Worm (Caenorhabditis elegans) whole organism, late embryonic: ENCODE measurements around the gene clc-27.

ENCODE experiments used
- ama-1 ChIP-seq: fragments of 150-350 bp; optimal IDR thresholded peaks from 2 replicates; lab custom pipeline; 2014
- ceh-24 ChIP-seq: sonication (generic microtip); optimal IDR thresholded peaks from 2 replicates; lab custom pipeline; 2016; ENCODE audit warnings: mild to moderate bottlenecking, missing genetic modification characterization, missing compliant biosample characterization
- ceh-48 ChIP-seq: sonication (generic microtip); optimal IDR thresholded peaks from 2 replicates; lab custom pipeline; 2016; ENCODE audit warnings: missing genetic modification characterization, inconsistent platforms, missing compliant biosample characterization
- dve-1 ChIP-seq: sonication (generic microtip); optimal IDR thresholded peaks from 2 replicates; lab custom pipeline; 2017; ENCODE audit warnings: antibody characterized with exemption, mild to moderate bottlenecking, missing genetic modification characterization, missing compliant biosample characterization
- hlh-30 ChIP-seq: sonication (generic microtip); optimal IDR thresholded peaks from 2 replicates; lab custom pipeline; 2017; ENCODE audit warnings: antibody characterized with exemption, missing genetic modification characterization, missing compliant biosample characterization; ENCODE audit not compliant: insufficient read depth
- lin-11 ChIP-seq: fragments of 200-800 bp; sonication (Bioruptor generic); optimal IDR thresholded peaks from 2 replicates; lab custom pipeline; 2018; ENCODE audit warnings: mild to moderate bottlenecking, missing genetic modification characterization, missing compliant biosample characterization
- npax-4 ChIP-seq: sonication (generic microtip); optimal IDR thresholded peaks from 2 replicates; lab custom pipeline; 2016; ENCODE audit warnings: missing genetic modification characterization, missing compliant biosample characterization
- odd-2 ChIP-seq: sonication (generic microtip); optimal IDR thresholded peaks from 2 replicates; lab custom pipeline; 2017; ENCODE audit warnings: antibody characterized with exemption, mild to moderate bottlenecking, missing genetic modification characterization, missing compliant biosample characterization
- pag-3 ChIP-seq: sonication (generic microtip); optimal IDR thresholded peaks from 2 replicates; lab custom pipeline; 2016; ENCODE audit warnings: missing compliant biosample characterization, missing genetic modification characterization, borderline replicate concordance
- pha-4 ChIP-seq: fragments of 150-350 bp; optimal IDR thresholded peaks from 2 replicates; lab custom pipeline; 2018; ENCODE audit warnings: missing biosample characterization, missing genetic modification reagents, missing genetic modification characterization
- sox-4 ChIP-seq: sonication (generic microtip); optimal IDR thresholded peaks from 2 replicates; lab custom pipeline; 2017; ENCODE audit warnings: mild to moderate bottlenecking, missing genetic modification characterization, inconsistent platforms, missing compliant biosample characterization
- ttx-3 ChIP-seq: sonication (generic microtip); optimal IDR thresholded peaks from 2 replicates; lab custom pipeline; 2016; ENCODE audit warnings: missing genetic modification reagents, missing genetic modification characterization, missing compliant biosample characterization
- zip-5 ChIP-seq: sonication (generic microtip); optimal IDR thresholded peaks from 2 replicates; lab custom pipeline; 2016; ENCODE audit warnings: missing genetic modification characterization, missing compliant biosample characterization
- ztf-16 ChIP-seq: sonication (generic microtip); optimal IDR thresholded peaks from 2 replicates; lab custom pipeline; 2017; ENCODE audit warnings: missing genetic modification characterization, missing compliant biosample characterization

- TF ChIP-seq npax-4 (tag; lab: Kevin White, UChicago) (no peak), ama-1 (no peak), zip-5 (no peak), hlh-30 (tag; lab: Kevin White, UChicago) (no peak), ttx-3 (tag; lab: Kevin White, UChicago) (no peak), sox-4 (tag; lab: Kevin White, UChicago) (no peak), dve-1 (tag; lab: Kevin White, UChicago) (no peak), lin-11 (tag; lab: Kevin White, UChicago) (no peak), pha-4 (tag; lab: Kevin White, UChicago) (no peak), ceh-24 (tag; lab: Kevin White, UChicago) (no peak), odd-2 (tag; lab: Kevin White, UChicago) (no peak), pag-3 (no peak), ceh-48 (no peak), ztf-16 (tag; lab: Kevin White, UChicago) (no peak)
Measured at ce11 chrIII:978889-979288, 29.3 kb upstream of the clc-27 start.
